Worm (Caenorhabditis elegans): ENCODE data around the gene dmsr-13.

DNA sequence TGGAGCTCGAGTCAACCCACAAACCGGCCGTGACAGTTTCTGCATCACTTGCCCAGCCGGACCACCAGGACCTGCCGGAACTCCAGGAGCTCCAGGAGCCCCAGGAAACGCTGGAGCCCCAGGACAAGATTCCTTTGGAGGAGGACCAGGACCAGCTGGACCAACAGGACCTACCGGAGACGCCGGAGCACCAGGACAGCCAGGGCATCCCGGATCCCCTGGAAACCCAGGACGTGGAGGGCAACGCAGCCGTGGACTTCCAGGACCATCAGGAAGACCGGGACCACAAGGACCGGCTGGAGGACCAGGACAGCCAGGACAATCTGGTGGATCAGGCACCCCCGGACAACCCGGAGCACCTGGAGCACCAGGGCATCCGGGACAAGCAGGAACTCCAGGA lies 10.4 kb upstream of the dmsr-13 start:
- TF ChIP-seq pqm-1 (tag; optimal IDR thresholded peaks at IDR 0.05) (no peak), ztf-11 (tag; optimal IDR thresholded peaks at IDR 0.05) (no peak), snpc-4 (tag; optimal IDR thresholded peaks at IDR 0.05) (no peak), hmg-11 (tag; optimal IDR thresholded peaks at IDR 0.05) (no peak), lin-15B (tag; optimal IDR thresholded peaks at IDR 0.05) (no peak), unc-62 (GFP tag; optimal IDR thresholded peaks at IDR 0.05) (no peak), ama-1 (optimal IDR thresholded peaks at IDR 0.05) (no peak), nfya-1 (tag; optimal IDR thresholded peaks at IDR 0.05; ENCODE audit: insufficient read depth) (no peak), mdl-1 (tag; optimal IDR thresholded peaks at IDR 0.05) (no peak), ZK546.5 (tag; optimal IDR thresholded peaks at IDR 0.05) (no peak), zag-1 (tag; optimal IDR thresholded peaks at IDR 0.05) (no peak), skn-1 (tag; optimal IDR thresholded peaks at IDR 0.05) (no peak), nhr-237 (tag; optimal IDR thresholded peaks at IDR 0.05) (no peak), egl-27 (tag; optimal IDR thresholded peaks at IDR 0.05) (no peak)
